Worm (Caenorhabditis elegans): ENCODE data around the gene xrn-1.

- TF ChIP-seq tbx-2 (tag; optimal IDR thresholded peaks at IDR 0.05) (no peak), elt-2 (tag; optimal IDR thresholded peaks at IDR 0.05) (no peak), nhr-237 (tag; optimal IDR thresholded peaks at IDR 0.05) (no peak)
Observed at ce11 chrII:14104470-14104869, 35.8 kb downstream of the xrn-1 start, which contains the start of gene gur-4.

All from whole organism, L3 larva.